Worm (Caenorhabditis elegans) whole organism, late embryonic: ENCODE data around the gene ceh-19.
A peak's percentile ranks its signal among the peaks of the same experiment; 100 is the strongest.

Experiments
- C38D4.7 ChIP-seq: fragments of 200-800 bp; sonication (Bioruptor generic); optimal IDR thresholded peaks from 2 replicates; lab custom pipeline; 2018; ENCODE audit warnings: mild to moderate bottlenecking, missing genetic modification characterization, moderate library complexity, missing compliant biosample characterization
- F13H6.1 ChIP-seq: sonication (generic microtip); optimal IDR thresholded peaks from 2 replicates; lab custom pipeline; 2016; ENCODE audit warnings: missing genetic modification characterization, missing compliant biosample characterization
- T23F11.4 ChIP-seq: fragments of 200-800 bp; sonication (Bioruptor generic); optimal IDR thresholded peaks from 2 replicates; lab custom pipeline; 2018; ENCODE audit warnings: mild to moderate bottlenecking, missing genetic modification characterization, missing compliant biosample characterization
- Y22D7AL.16 ChIP-seq: sonication (generic microtip); optimal IDR thresholded peaks from 2 replicates; lab custom pipeline; 2016; ENCODE audit warnings: missing genetic modification characterization, missing compliant biosample characterization
- ahr-1 ChIP-seq: sonication (generic microtip); optimal IDR thresholded peaks from 2 replicates; lab custom pipeline; 2016; ENCODE audit warnings: missing genetic modification characterization, missing compliant biosample characterization
- ama-1 ChIP-seq: fragments of 150-350 bp; optimal IDR thresholded peaks from 2 replicates; lab custom pipeline; 2014
- ceh-14 ChIP-seq: sonication (generic microtip); optimal IDR thresholded peaks from 2 replicates; lab custom pipeline; 2016; ENCODE audit warnings: missing genotype, missing genetic modification characterization, missing compliant biosample characterization
- ceh-18 ChIP-seq: sonication (generic microtip); optimal IDR thresholded peaks from 2 replicates; lab custom pipeline; 2016; ENCODE audit warnings: missing genetic modification characterization, missing compliant biosample characterization
- ceh-19 ChIP-seq: fragments of 200-800 bp; sonication (Bioruptor generic); optimal IDR thresholded peaks from 2 replicates; lab custom pipeline; 2018; ENCODE audit warnings: mild to moderate bottlenecking, missing genetic modification characterization, missing compliant biosample characterization
- ceh-2 ChIP-seq: sonication (generic microtip); optimal IDR thresholded peaks from 2 replicates; lab custom pipeline; 2016; ENCODE audit warnings: missing genotype, missing genetic modification characterization, missing compliant biosample characterization
- ceh-22 ChIP-seq: sonication (generic microtip); optimal IDR thresholded peaks from 2 replicates; lab custom pipeline; 2017; ENCODE audit warnings: missing biosample characterization, missing genetic modification characterization
- ceh-30 ChIP-seq: fragments of 150-350 bp; optimal IDR thresholded peaks from 2 replicates; lab custom pipeline; 2014; ENCODE audit warnings: missing biosample characterization, missing genetic modification characterization
- dmd-4 ChIP-seq: sonication (generic microtip); optimal IDR thresholded peaks from 2 replicates; lab custom pipeline; 2016; ENCODE audit warnings: borderline replicate concordance, missing genetic modification characterization, missing compliant biosample characterization
- dve-1 ChIP-seq: sonication (generic microtip); optimal IDR thresholded peaks from 2 replicates; lab custom pipeline; 2017; ENCODE audit warnings: antibody characterized with exemption, mild to moderate bottlenecking, missing genetic modification characterization, missing compliant biosample characterization
- elt-2 ChIP-seq: sonication (generic microtip); optimal IDR thresholded peaks from 2 replicates; lab custom pipeline; 2016; ENCODE audit warnings: missing genetic modification reagents, missing genetic modification characterization, missing compliant biosample characterization
- eyg-1 ChIP-seq: sonication (generic microtip); optimal IDR thresholded peaks from 2 replicates; lab custom pipeline; 2016; ENCODE audit warnings: missing genotype, missing genetic modification characterization, missing compliant biosample characterization
- fkh-10 ChIP-seq: fragments of 150-350 bp; optimal IDR thresholded peaks from 2 replicates; lab custom pipeline; 2014; ENCODE audit warnings: missing biosample characterization, missing genetic modification reagents, missing genetic modification characterization
- fkh-6 ChIP-seq: sonication (generic microtip); optimal IDR thresholded peaks from 2 replicates; lab custom pipeline; 2016; ENCODE audit warnings: missing genetic modification characterization, missing compliant biosample characterization
- gmeb-2 ChIP-seq: sonication (generic microtip); optimal IDR thresholded peaks from 2 replicates; lab custom pipeline; 2016; ENCODE audit warnings: missing genetic modification characterization, inconsistent platforms, missing compliant biosample characterization
- hlh-13 ChIP-seq: fragments of 200-800 bp; sonication (Bioruptor generic); optimal IDR thresholded peaks from 2 replicates; lab custom pipeline; 2018; ENCODE audit warnings: mild to moderate bottlenecking, missing genetic modification characterization, missing compliant biosample characterization
- hlh-30 ChIP-seq: sonication (generic microtip); optimal IDR thresholded peaks from 2 replicates; lab custom pipeline; 2017; ENCODE audit warnings: antibody characterized with exemption, missing genetic modification characterization, missing compliant biosample characterization; ENCODE audit not compliant: insufficient read depth
- hlh-6 ChIP-seq: sonication (generic microtip); optimal IDR thresholded peaks from 2 replicates; lab custom pipeline; 2016; ENCODE audit warnings: missing genotype, missing genetic modification characterization, missing compliant biosample characterization
- lim-6 ChIP-seq: sonication (generic microtip); optimal IDR thresholded peaks from 2 replicates; lab custom pipeline; 2016; ENCODE audit warnings: missing genetic modification characterization, missing compliant biosample characterization
- lin-11 ChIP-seq: fragments of 200-800 bp; sonication (Bioruptor generic); optimal IDR thresholded peaks from 2 replicates; lab custom pipeline; 2018; ENCODE audit warnings: mild to moderate bottlenecking, missing genetic modification characterization, missing compliant biosample characterization
- nhr-11 ChIP-seq: fragments of 150-350 bp; optimal IDR thresholded peaks from 2 replicates; lab custom pipeline; 2014; ENCODE audit warnings: missing biosample characterization, missing genetic modification characterization
- nhr-232 ChIP-seq: sonication (generic microtip); optimal IDR thresholded peaks from 2 replicates; lab custom pipeline; 2016; ENCODE audit warnings: missing genetic modification characterization, missing compliant biosample characterization
- odd-2 ChIP-seq: sonication (generic microtip); optimal IDR thresholded peaks from 2 replicates; lab custom pipeline; 2017; ENCODE audit warnings: antibody characterized with exemption, mild to moderate bottlenecking, missing genetic modification characterization, missing compliant biosample characterization
- pax-1 ChIP-seq: fragments of 150-350 bp; optimal IDR thresholded peaks from 2 replicates; lab custom pipeline; 2014; ENCODE audit warnings: missing biosample characterization, missing genetic modification characterization
- pha-4 ChIP-seq: fragments of 150-350 bp; optimal IDR thresholded peaks from 2 replicates; lab custom pipeline; 2018; ENCODE audit warnings: missing biosample characterization, missing genetic modification reagents, missing genetic modification characterization
- pqm-1 ChIP-seq: sonication (generic microtip); optimal IDR thresholded peaks from 2 replicates; lab custom pipeline; 2016; ENCODE audit warnings: missing genetic modification characterization, missing compliant biosample characterization
- ref-2 ChIP-seq: sonication (generic microtip); optimal IDR thresholded peaks from 2 replicates; lab custom pipeline; 2016; ENCODE audit warnings: missing genetic modification characterization, missing compliant biosample characterization
- rnt-1 ChIP-seq: sonication (generic microtip); optimal IDR thresholded peaks from 2 replicates; lab custom pipeline; 2016; ENCODE audit warnings: missing genetic modification characterization, missing compliant biosample characterization
- sdc-2 ChIP-seq: sonication (generic microtip); optimal IDR thresholded peaks from 2 replicates; lab custom pipeline; 2016; ENCODE audit warnings: missing genotype, missing genetic modification characterization, missing compliant biosample characterization
- sox-4 ChIP-seq: sonication (generic microtip); optimal IDR thresholded peaks from 2 replicates; lab custom pipeline; 2017; ENCODE audit warnings: mild to moderate bottlenecking, missing genetic modification characterization, inconsistent platforms, missing compliant biosample characterization
- tbx-2 ChIP-seq: sonication (generic microtip); optimal IDR thresholded peaks from 2 replicates; lab custom pipeline; 2016; ENCODE audit warnings: missing genetic modification characterization, missing compliant biosample characterization
- tbx-7 ChIP-seq: sonication (generic microtip); optimal IDR thresholded peaks from 2 replicates; lab custom pipeline; 2016; ENCODE audit warnings: missing genotype, missing genetic modification characterization, missing compliant biosample characterization
- ttx-3 ChIP-seq: sonication (generic microtip); optimal IDR thresholded peaks from 2 replicates; lab custom pipeline; 2016; ENCODE audit warnings: missing genetic modification reagents, missing genetic modification characterization, missing compliant biosample characterization
- unc-42 ChIP-seq: sonication (generic microtip); optimal IDR thresholded peaks from 2 replicates; lab custom pipeline; 2016; ENCODE audit warnings: missing genotype, missing genetic modification characterization, missing compliant biosample characterization

The ceh-19 gene

DNA sequence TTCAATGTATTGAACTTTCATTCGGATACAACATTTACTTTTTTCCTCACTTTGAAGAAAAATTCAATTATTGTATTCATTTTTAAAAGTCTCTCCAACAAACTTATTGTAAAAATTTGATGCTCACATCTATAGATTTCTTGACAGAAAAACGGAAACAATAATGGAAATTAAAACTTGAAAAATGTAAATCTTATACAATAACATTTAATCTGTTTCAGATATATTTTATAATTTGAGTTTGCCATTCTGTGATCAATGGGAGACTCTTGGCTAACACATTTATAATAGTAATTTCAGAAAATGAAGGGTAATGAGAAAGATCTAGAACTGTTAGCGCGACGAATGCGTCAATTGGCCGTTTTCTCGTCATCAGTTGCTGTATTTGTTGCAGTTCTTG is 32.6 kb upstream of the ceh-19 start, which contains the start of gene col-115:
Gene col-115, plus strand, starts transcription at position 301 of the 400 bp plus-strand sequence.
- TF ChIP-seq nhr-232 (tag; lab: Kevin White, UChicago) (no peak), ttx-3 (tag; lab: Kevin White, UChicago) (no peak), fkh-10 (GFP tag; lab: Kevin White, UChicago) (no peak), nhr-11 (no peak), sdc-2 (tag; lab: Kevin White, UChicago) (no peak), rnt-1 (tag; lab: Kevin White, UChicago) (no peak), eyg-1 (tag; lab: Kevin White, UChicago) (no peak), ceh-14 (tag; lab: Kevin White, UChicago) (no peak), unc-42 (tag; lab: Kevin White, UChicago) (no peak), ceh-19 (no peak), C38D4.7 (no peak), tbx-7 (no peak), ceh-30 (tag; lab: Kevin White, UChicago) (no peak), sox-4 (no peak), ref-2 (tag; lab: Kevin White, UChicago) (no peak), F13H6.1 (tag; lab: Kevin White, UChicago) (no peak), pqm-1 (tag; lab: Kevin White, UChicago) (no peak), ceh-22 (tag; lab: Kevin White, UChicago) (no peak), fkh-6 (no peak), pha-4 (tag; lab: Kevin White, UChicago) (no peak)
- TF ChIP-seq, all 69 proteins: peak for 0

DNA sequence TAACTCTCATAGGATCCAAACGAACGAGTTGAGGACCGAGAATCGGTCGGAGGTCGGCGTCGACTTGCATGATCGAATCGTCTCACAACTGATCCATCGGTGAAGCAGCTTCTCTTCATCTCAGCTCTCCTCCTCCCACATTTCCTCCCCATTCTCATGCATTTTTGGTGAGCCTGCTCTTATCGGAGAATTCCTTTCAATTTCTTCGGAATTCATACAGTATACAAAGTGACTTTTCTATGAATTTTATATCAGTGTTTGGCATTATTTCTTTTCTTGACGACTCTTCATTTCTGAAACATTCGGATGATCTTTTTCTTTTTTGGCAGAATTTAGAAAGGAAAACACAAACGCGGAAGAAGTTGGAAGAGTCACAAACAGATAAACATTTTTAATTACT is 31.3 kb upstream of the ceh-19 start, which contains the start of gene mec-17:
Gene mec-17, minus strand, starts transcription at position 101 of the 400 bp plus-strand sequence.
- TF ChIP-seq ahr-1 (tag; lab: Kevin White, UChicago) (no peak), F13H6.1 (tag; lab: Kevin White, UChicago) (no peak), gmeb-2 (tag; lab: Kevin White, UChicago) (no peak), hlh-30 (no peak), tbx-7 (no peak), hlh-13 (no peak), lin-11 (tag; lab: Kevin White, UChicago) (no peak), lim-6 (tag; lab: Kevin White, UChicago) (no peak), ama-1 (lab: Kevin White, UChicago) (no peak), pax-1 (tag; lab: Kevin White, UChicago) (no peak), ref-2 (tag; lab: Kevin White, UChicago) (no peak), dmd-4 (tag; lab: Kevin White, UChicago) (no peak), pha-4 (tag; lab: Kevin White, UChicago) (no peak), ceh-2 (no peak), hlh-6 (no peak), unc-42 (tag; lab: Kevin White, UChicago) (no peak), T23F11.4 (GFP tag; lab: Kevin White, UChicago) (no peak), dve-1 (tag; lab: Kevin White, UChicago) (no peak), ceh-18 (no peak), tbx-2 (tag; lab: Kevin White, UChicago) (no peak)

DNA sequence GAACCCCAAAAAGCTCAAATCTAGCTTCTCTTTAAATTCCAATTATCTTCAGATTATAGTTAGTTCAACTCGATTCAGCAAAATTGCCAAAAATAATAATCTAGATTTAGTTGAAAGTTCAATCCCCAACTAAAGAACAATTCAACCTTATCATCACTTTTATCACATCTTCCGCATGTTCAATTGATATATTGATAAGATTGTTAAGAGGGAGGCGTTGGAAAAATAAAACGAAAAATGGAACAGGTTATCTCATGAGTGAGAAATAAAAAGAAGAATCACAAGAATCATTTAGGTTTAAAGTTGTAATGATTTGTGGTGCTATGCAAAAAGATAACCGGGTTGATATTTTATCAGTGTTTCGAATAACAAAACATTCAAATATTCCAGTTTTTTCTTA is 30.0 kb upstream of the ceh-19 start:
- TF ChIP-seq elt-2 (tag; lab: Kevin White, UChicago) (peak; percentile 84), Y22D7AL.16 (tag; lab: Kevin White, UChicago) (no peak)

DNA sequence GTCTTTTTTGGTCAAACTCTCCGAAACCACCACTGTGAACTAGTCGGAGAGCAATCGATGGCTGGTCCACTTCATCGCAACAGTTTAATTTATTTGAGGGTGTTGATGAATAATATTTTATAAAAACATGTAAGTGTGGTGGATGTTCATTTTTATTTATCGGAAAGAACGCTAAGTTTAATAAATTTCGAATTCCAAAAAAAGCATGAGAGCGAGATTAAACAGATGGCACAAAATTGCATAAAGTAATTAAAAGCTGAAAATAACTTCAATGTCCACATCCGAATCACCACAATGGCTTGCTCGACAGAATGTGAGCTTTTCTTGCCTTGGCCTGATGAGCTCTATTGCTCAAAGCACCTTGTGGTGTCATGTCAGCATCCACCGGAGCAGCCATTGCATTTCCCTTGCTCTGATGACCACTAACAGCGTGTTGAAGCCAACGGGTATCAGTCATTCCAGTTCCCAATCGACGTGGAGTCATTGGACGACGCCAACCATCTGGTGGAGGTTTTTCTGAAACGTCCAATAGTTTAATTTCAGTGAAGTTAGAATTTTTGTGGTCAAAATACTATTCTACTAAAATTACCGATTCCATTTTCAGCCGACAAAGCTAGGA is 28.1 kb upstream of the ceh-19 start:
- TF ChIP-seq odd-2 (tag; lab: Kevin White, UChicago) (no peak), dmd-4 (tag; lab: Kevin White, UChicago) (no peak), ama-1 (lab: Kevin White, UChicago) (peak; percentile 13)
